Fruit fly (Drosophila melanogaster): ENCODE results near the gene CG34299.
A peak's percentile ranks its signal among the peaks of the same experiment; 100 is the strongest.

Gene CG34299

DNA sequence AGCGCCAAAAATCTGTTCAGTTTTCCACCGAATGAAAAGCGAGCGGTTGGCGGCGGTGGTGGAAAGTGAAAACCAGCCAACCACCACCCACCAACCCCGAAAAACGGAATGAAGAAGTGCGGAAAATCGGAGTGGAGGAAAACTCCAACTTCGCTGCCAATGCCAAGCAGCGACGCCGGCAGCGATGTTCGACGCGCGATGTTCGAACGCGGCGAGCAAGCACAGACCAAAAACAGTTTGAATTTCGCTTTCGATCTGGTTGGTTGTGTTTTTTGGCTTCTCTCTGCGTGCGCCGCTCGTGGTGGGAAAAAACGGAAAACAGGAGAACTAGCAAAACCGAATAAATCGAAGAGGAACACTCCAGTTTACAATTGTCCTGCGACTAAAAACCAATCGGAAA is 28.3 kb downstream of the CG34299 start, which contains the start of gene heca (continued):
- TF ChIP-seq Ets96B (tag; optimal IDR thresholded peaks at IDR 0.05) (no peak), CG10631 (GFP tag; optimal IDR thresholded peaks at IDR 0.05) (no peak), Gug (GFP tag; IDR thresholded peaks at IDR 0.05) (no peak), CG8119 (GFP tag; IDR thresholded peaks at IDR 0.05) (no peak), CG6854 (GFP tag; optimal IDR thresholded peaks at IDR 0.05) (peak; percentile 18), Eip78C (GFP tag) (peak; percentile 31), Lpt (GFP tag; optimal IDR thresholded peaks at IDR 0.05) (no peak)

DNA sequence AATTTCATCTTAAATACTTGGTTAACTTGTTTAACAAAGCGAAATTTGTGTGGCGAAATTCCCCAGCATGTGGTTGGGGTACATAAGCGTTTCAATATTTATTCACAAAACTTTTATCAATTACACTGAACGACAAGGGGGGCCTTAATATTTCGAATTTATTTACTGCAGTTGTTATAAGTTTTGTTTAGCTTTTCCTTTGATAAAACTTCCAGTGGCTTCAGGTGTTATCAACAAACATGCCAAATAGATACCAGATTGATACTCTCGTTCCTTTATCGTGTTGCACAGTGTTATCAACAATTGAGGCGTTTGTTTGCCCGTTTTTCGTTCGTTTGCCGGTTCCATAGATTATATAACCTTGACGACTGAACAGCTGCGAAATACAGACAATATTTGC is 30.9 kb downstream of the CG34299 start:
- TF ChIP-seq CG10669 (GFP tag; optimal IDR thresholded peaks at IDR 0.05) (peak; percentile 44), Ets96B (tag; optimal IDR thresholded peaks at IDR 0.05) (peak; percentile 45), ss (GFP tag; optimal IDR thresholded peaks at IDR 0.05) (no peak), Eip93F (GFP tag; optimal IDR thresholded peaks at IDR 0.05) (peak; percentile 59), fd59A (GFP tag; optimal IDR thresholded peaks at IDR 0.05) (no peak), Met (GFP tag; optimal IDR thresholded peaks at IDR 0.05) (peak; percentile 69), spab (GFP tag; optimal IDR thresholded peaks at IDR 0.05) (peak; percentile 22), CG6163 (GFP tag; IDR thresholded peaks at IDR 0.05) (peak; percentile 66; the same call in 2 of the 3 replicates), acj6 (GFP tag; optimal IDR thresholded peaks at IDR 0.05) (peak; percentile 56), dsx (GFP tag; optimal IDR thresholded peaks at IDR 0.05; ENCODE audit: poor library complexity, severe bottlenecking) (no peak), topi (GFP tag; optimal IDR thresholded peaks at IDR 0.05) (peak; percentile 85), achi (GFP tag; optimal IDR thresholded peaks at IDR 0.05) (peak; percentile 58), CG7368 (GFP tag; optimal IDR thresholded peaks at IDR 0.05) (no peak), CG34406 (GFP tag; optimal IDR thresholded peaks at IDR 0.05) (peak; percentile 57), esn (GFP tag; optimal IDR thresholded peaks at IDR 0.05) (peak; percentile 79), Blimp-1 (GFP tag; optimal IDR thresholded peaks at IDR 0.05) (peak; percentile 41), fkh (GFP tag; optimal IDR thresholded peaks at IDR 0.05) (peak; percentile 72), Hr39 (GFP tag; optimal IDR thresholded peaks at IDR 0.05) (peak; percentile 74), cyc (GFP tag; optimal IDR thresholded peaks at IDR 0.05) (peak; percentile 80), CG16779 (tag; optimal IDR thresholded peaks at IDR 0.05) (no peak), Sox15 (GFP tag; optimal IDR thresholded peaks at IDR 0.05) (peak; percentile 23), Eip75B (GFP tag; optimal IDR thresholded peaks at IDR 0.05) (peak; percentile 58), CG10631 (GFP tag; optimal IDR thresholded peaks at IDR 0.05) (peak; percentile 42), fd85E (GFP tag; optimal IDR thresholded peaks at IDR 0.05) (no peak), CG6276 (GFP tag; optimal IDR thresholded peaks at IDR 0.05) (peak; percentile 33), CG4318 (GFP tag; optimal IDR thresholded peaks at IDR 0.05) (no peak), CG11762 (GFP tag; optimal IDR thresholded peaks at IDR 0.05; ENCODE audit: insufficient read depth) (peak; percentile 14), svp (GFP tag) (peak; percentile 91), Ets21C (GFP tag; optimal IDR thresholded peaks at IDR 0.05) (peak; percentile 71), Sox14 (GFP tag; optimal IDR thresholded peaks at IDR 0.05) (peak; percentile 56), Eip78C (GFP tag) (peak; percentile 86), Lpt (GFP tag; optimal IDR thresholded peaks at IDR 0.05) (no peak), Smox (GFP tag; optimal IDR thresholded peaks at IDR 0.05) (peak; percentile 61), CG3032 (tag; optimal IDR thresholded peaks at IDR 0.05) (peak; percentile 26), CG9139 (GFP tag; optimal IDR thresholded peaks at IDR 0.05) (no peak), CG6854 (GFP tag; optimal IDR thresholded peaks at IDR 0.05) (peak; percentile 66), eg (GFP tag; IDR thresholded peaks at IDR 0.05) (peak; percentile 60), CG11294 (GFP tag; IDR thresholded peaks at IDR 0.05) (no peak), CG6792 (GFP tag; optimal IDR thresholded peaks at IDR 0.05) (peak; percentile 60), CG8632 (GFP tag; optimal IDR thresholded peaks at IDR 0.05) (peak; percentile 48), Sox102F (GFP tag; optimal IDR thresholded peaks at IDR 0.05) (peak; percentile 73), salr (GFP tag; optimal IDR thresholded peaks at IDR 0.05) (no peak), Gug (GFP tag; IDR thresholded peaks at IDR 0.05) (0 out of 2 replicates have a peak, but pooled peaks have one; percentile 22), pdm3 (GFP tag; optimal IDR thresholded peaks at IDR 0.05) (peak; percentile 49), CG15336 (GFP tag; IDR thresholded peaks at IDR 0.05) (peak; percentile 44; the same call in 1 of the 2 replicates), CG31627 (GFP tag; optimal IDR thresholded peaks at IDR 0.05) (peak; percentile 78), Hr38 (GFP tag; optimal IDR thresholded peaks at IDR 0.05) (no peak), CG6808 (GFP tag; optimal IDR thresholded peaks at IDR 0.05) (no peak)

Measured in whole organism, prepupa.